Worm (Caenorhabditis elegans): ENCODE data around the gene F08C6.18.

F08C6.18 gene

ce11 chrX:7525271-7525670 lies 48.2 kb downstream of the F08C6.18 start, which contains the start of gene F46C8.3:
Gene F46C8.3 (plus strand): TSS chrX:7525571.
- no peak for TF ChIP-seq nhr-76 (tag; optimal IDR thresholded peaks at IDR 0.05)

- no peak for TF ChIP-seq cey-2 (tag; optimal IDR thresholded peaks at IDR 0.05; ENCODE audit: borderline replicate concordance, insufficient read depth)
- no peak for TF ChIP-seq Y75B8A.6 (GFP tag; IDR thresholded peaks at IDR 0.05)
- TF ChIP-seq attf-4 (tag; optimal IDR thresholded peaks at IDR 0.05): no peak
- no peak for TF ChIP-seq mep-1 (tag; optimal IDR thresholded peaks at IDR 0.05)
- TF ChIP-seq lin-1 (GFP tag; IDR thresholded peaks at IDR 0.05): no peak
- TF ChIP-seq Y5F2A.4 (GFP tag; optimal IDR thresholded peaks at IDR 0.05): no peak
- TF ChIP-seq spr-1 (tag; optimal IDR thresholded peaks at IDR 0.05): no peak
- TF ChIP-seq lin-29 (GFP tag; IDR thresholded peaks at IDR 0.05): no peak
- no peak for TF ChIP-seq F37D6.2 (tag; optimal IDR thresholded peaks at IDR 0.05)
- no peak for TF ChIP-seq Y105C5A.15 (GFP tag; IDR thresholded peaks at IDR 0.05)
- peak; percentile 69 for TF ChIP-seq hlh-11 (tag; optimal IDR thresholded peaks at IDR 0.05)
- TF ChIP-seq php-3 (GFP tag; IDR thresholded peaks at IDR 0.05): no peak
- TF ChIP-seq rbr-2 (tag; optimal IDR thresholded peaks at IDR 0.05): no peak
- TF ChIP-seq daf-16 (GFP tag; optimal IDR thresholded peaks at IDR 0.05): peak in 1 of 2 experiments; percentile 89
- no peak for TF ChIP-seq daf-16 (tag; optimal IDR thresholded peaks at IDR 0.05)
- peak; percentile 81 for TF ChIP-seq aha-1 (tag)
- 0 out of 2 replicates have a peak, but pooled peaks have one; percentile 11 for TF ChIP-seq ceh-20 (GFP tag; IDR thresholded peaks at IDR 0.05)
- TF ChIP-seq hmg-1.1 (GFP tag; IDR thresholded peaks at IDR 0.05): no peak
- TF ChIP-seq F49E8.2 (tag; optimal IDR thresholded peaks at IDR 0.05; ENCODE audit: borderline replicate concordance): no peak
- TF ChIP-seq nhr-11 (tag; optimal IDR thresholded peaks at IDR 0.05): peak; percentile 52
- TF ChIP-seq mdl-1 (tag; optimal IDR thresholded peaks at IDR 0.05): no peak
Measured at ce11 chrX:7523799-7524198, 49.6 kb downstream of the F08C6.18 start.

Measured in whole organism, L4 larva.